Worm (Caenorhabditis elegans) whole organism, midembryonic: Measurements from ENCODE around the gene mdt-15.

Source experiments
- T22C8.4 ChIP-seq: fragments of 200-800 bp; sonication (Bioruptor generic); IDR thresholded peaks from 2 replicates; pipeline ENCODE4 v1.3.6; 2022; ENCODE audit warnings: missing genetic modification characterization, missing compliant biosample characterization
- flt-1 ChIP-seq: fragments of 200-800 bp; sonication (Bioruptor generic); IDR thresholded peaks from 2 replicates; pipeline ENCODE4 v1.3.6; 2022; ENCODE audit warnings: missing genetic modification characterization, missing compliant biosample characterization
- med-1 ChIP-seq: sonication (generic microtip); optimal IDR thresholded peaks from 2 replicates; lab custom pipeline; 2017; ENCODE audit warnings: missing genetic modification characterization, mild to moderate bottlenecking, missing compliant biosample characterization, antibody characterized with exemption, missing genetic modification reagents; ENCODE audit not compliant: insufficient read depth
- ref-1 ChIP-seq: fragments of 200-800 bp; sonication (Bioruptor generic); conservative IDR thresholded peaks from 2 replicates; pipeline ENCODE4 v1.3.6; 2022; ENCODE audit warnings: missing genetic modification reagents, missing genetic modification characterization, missing compliant biosample characterization
- tab-1 ChIP-seq: fragments of 200-800 bp; sonication (Bioruptor generic); IDR thresholded peaks from 2 replicates; pipeline ENCODE4 v1.3.6; 2022; ENCODE audit warnings: missing genetic modification characterization, missing compliant biosample characterization
- ztf-23 ChIP-seq: fragments of 200-800 bp; sonication (Bioruptor generic); IDR thresholded peaks from 2 replicates; pipeline ENCODE4 v1.3.6; 2022; ENCODE audit warnings: missing genetic modification reagents, missing genetic modification characterization, missing compliant biosample characterization
- ztf-29 ChIP-seq: fragments of 200-800 bp; sonication (Bioruptor generic); IDR thresholded peaks from 2 replicates; pipeline ENCODE4 v1.3.6; 2022; ENCODE audit warnings: missing genetic modification reagents, missing genetic modification characterization, missing compliant biosample characterization

- TF ChIP-seq flt-1 (GFP tag; lab: Robert Waterston, UW), result no peak
- TF ChIP-seq T22C8.4 (GFP tag; lab: Robert Waterston, UW), result no peak
- TF ChIP-seq ref-1 (GFP tag; lab: Robert Waterston, UW), result no peak
- TF ChIP-seq tab-1, result no peak
- no peak for TF ChIP-seq ztf-29 (GFP tag; lab: Robert Waterston, UW)
- TF ChIP-seq ztf-23 (GFP tag; lab: Robert Waterston, UW), result 0 out of 2 replicates have a peak, but pooled peaks have one; percentile 22
- TF ChIP-seq med-1 (GFP tag; lab: Kevin White, UChicago), result no peak
Measured at ce11 chrIII:5835163-5835871, 1.8 kb upstream of the mdt-15 start.
